Fruit fly (Drosophila melanogaster) whole organism, embryonic: ENCODE results near the gene CG12470.

Source experiments
- Antp ChIP-seq: fragments of 200-800 bp; sonication (Bioruptor generic); optimal IDR thresholded peaks from 3 replicates; lab custom pipeline; 2016; ENCODE audit warnings: missing biosample characterization, missing genetic modification characterization
- Atf3 ChIP-seq: fragments of 200-800 bp; sonication (Bioruptor generic); optimal IDR thresholded peaks from 3 replicates; lab custom pipeline; 2016; ENCODE audit warnings: missing biosample characterization, missing genetic modification characterization
- B-H2 ChIP-seq: fragments of 200-800 bp; sonication (Bioruptor generic); optimal IDR thresholded peaks from 2 replicates; lab custom pipeline; 2018; ENCODE audit warnings: missing biosample characterization, mild to moderate bottlenecking, missing genetic modification characterization
- BEAF-32 ChIP-seq: fragments of 200-800 bp; sonication (Bioruptor generic); optimal IDR thresholded peaks from 3 replicates; lab custom pipeline; 2017; ENCODE audit warnings: missing biosample characterization, missing genetic modification characterization, mild to moderate bottlenecking, moderate library complexity, missing genetic modification reagents
- Bdp1 ChIP-seq: fragments of 200-800 bp; sonication (Bioruptor generic); optimal IDR thresholded peaks from 3 replicates; lab custom pipeline; 2016; ENCODE audit warnings: missing biosample characterization, missing genetic modification characterization
- CG10366 ChIP-seq: fragments of 200-800 bp; sonication (Bioruptor generic); IDR thresholded peaks from 2 replicates; pipeline ENCODE4 v1.3.6; 2022; ENCODE audit warnings: missing biosample characterization, missing genetic modification characterization
- CG13296 ChIP-seq: fragments of 200-800 bp; sonication (Bioruptor generic); optimal IDR thresholded peaks from 3 replicates; lab custom pipeline; 2018; ENCODE audit warnings: missing biosample characterization, mild to moderate bottlenecking, missing genetic modification characterization
- CG13624 ChIP-seq: fragments of 200-800 bp; sonication (Bioruptor generic); optimal IDR thresholded peaks from 2 replicates; lab custom pipeline; 2016; ENCODE audit warnings: missing biosample characterization, missing genetic modification characterization
- CG14965 ChIP-seq: fragments of 200-800 bp; sonication (Bioruptor generic); optimal IDR thresholded peaks from 2 replicates; lab custom pipeline; 2016; ENCODE audit warnings: missing biosample characterization, missing genetic modification characterization, borderline replicate concordance
- CG15696 ChIP-seq: fragments of 200-800 bp; sonication (Bioruptor generic); optimal IDR thresholded peaks from 2 replicates; lab custom pipeline; 2019; ENCODE audit warnings: missing biosample characterization, mild to moderate bottlenecking, missing genetic modification characterization, moderate library complexity
- CG16779 ChIP-seq: fragments of 200-800 bp; sonication (Bioruptor generic); IDR thresholded peaks from 2 replicates; pipeline ENCODE4 v1.3.6; 2022; ENCODE audit warnings: missing biosample characterization, missing genetic modification characterization
- CG16813 ChIP-seq: fragments of 200-800 bp; sonication (Bioruptor generic); IDR thresholded peaks from 3 replicates; pipeline ENCODE4 v1.3.6; 2022; ENCODE audit warnings: missing biosample characterization, missing genetic modification characterization; ENCODE audit not compliant: partially characterized antibody
- CG17186 ChIP-seq: fragments of 200-800 bp; sonication (Bioruptor generic); optimal IDR thresholded peaks from 3 replicates; lab custom pipeline; 2017; ENCODE audit warnings: missing biosample characterization, missing genetic modification reagents, missing genetic modification characterization
- CG17385 ChIP-seq: fragments of 200-800 bp; sonication (Bioruptor generic); optimal IDR thresholded peaks from 3 replicates; lab custom pipeline; 2018; ENCODE audit warnings: missing biosample characterization, mild to moderate bottlenecking, missing genetic modification characterization
- CG2199 ChIP-seq: fragments of 200-800 bp; sonication (Bioruptor generic); IDR thresholded peaks from 3 replicates; pipeline ENCODE4 v1.3.6; 2022; ENCODE audit warnings: missing biosample characterization, missing genetic modification characterization
- CG2202 ChIP-seq: fragments of 200-800 bp; sonication (Bioruptor generic); optimal IDR thresholded peaks from 2 replicates; lab custom pipeline; 2018; ENCODE audit warnings: missing biosample characterization, mild to moderate bottlenecking, missing genetic modification characterization
- CG3065 ChIP-seq: fragments of 200-800 bp; sonication (Bioruptor generic); optimal IDR thresholded peaks from 2 replicates; lab custom pipeline; 2016; ENCODE audit warnings: missing biosample characterization, missing genetic modification characterization
- CG6654 ChIP-seq: fragments of 200-800 bp; sonication (Bioruptor generic); optimal IDR thresholded peaks from 2 replicates; lab custom pipeline; 2017; ENCODE audit warnings: missing biosample characterization, mild to moderate bottlenecking, missing genetic modification characterization
- CG7786 ChIP-seq: fragments of 200-800 bp; sonication (Bioruptor generic); optimal IDR thresholded peaks from 2 replicates; lab custom pipeline; 2016; ENCODE audit warnings: missing biosample characterization, missing genetic modification characterization
- CG7928 ChIP-seq: fragments of 200-800 bp; sonication (Bioruptor generic); optimal IDR thresholded peaks from 2 replicates; lab custom pipeline; 2017; ENCODE audit warnings: missing biosample characterization, mild to moderate bottlenecking, missing genetic modification characterization
- CG9797 ChIP-seq: fragments of 200-800 bp; sonication (Bioruptor generic); optimal IDR thresholded peaks from 3 replicates; lab custom pipeline; 2018; ENCODE audit warnings: missing biosample characterization, mild to moderate bottlenecking, missing genetic modification characterization
- CTCF ChIP-seq: fragments of 200-800 bp; sonication (Bioruptor generic); optimal IDR thresholded peaks from 2 replicates; lab custom pipeline; 2017; ENCODE audit warnings: missing biosample characterization, mild to moderate bottlenecking, missing genetic modification characterization, moderate library complexity
- D ChIP-seq, 2 experiments: fragments of 200-800 bp in 1 of 2; fragments of >200 bp in 1 of 2; sonication (Bioruptor generic) in 1 of 2; optimal IDR thresholded peaks; 2 replicates in 1 of 2; 3 replicates in 1 of 2; lab custom pipeline; 2017; ENCODE audit warnings: mild to moderate bottlenecking in 1 of 2, missing biosample characterization in 1 of 2, missing genetic modification characterization in 1 of 2, missing genetic modification reagents in 1 of 2
- Dp ChIP-seq: fragments of 200-800 bp; sonication (Bioruptor generic); optimal IDR thresholded peaks from 2 replicates; lab custom pipeline; 2018; ENCODE audit warnings: missing biosample characterization, mild to moderate bottlenecking, missing genetic modification characterization, moderate library complexity
- E2f2 ChIP-seq: fragments of 200-800 bp; sonication (Bioruptor generic); IDR thresholded peaks from 2 replicates; pipeline ENCODE4 v1.3.6; 2022; ENCODE audit warnings: missing biosample characterization, missing genetic modification characterization
- Fer1 ChIP-seq: fragments of 200-800 bp; sonication (Bioruptor generic); optimal IDR thresholded peaks from 2 replicates; lab custom pipeline; 2017; ENCODE audit warnings: missing biosample characterization, mild to moderate bottlenecking, missing genetic modification characterization
- Hmr ChIP-seq: fragments of 200-800 bp; sonication (Bioruptor generic); optimal IDR thresholded peaks from 3 replicates; lab custom pipeline; 2017; ENCODE audit warnings: mild to moderate bottlenecking, missing biosample characterization, missing genetic modification reagents, missing genetic modification characterization
- Hr39 ChIP-seq: fragments of >200 bp; optimal IDR thresholded peaks from 2 replicates; lab custom pipeline; 2017
- Hr78 ChIP-seq, 2 experiments: fragments of 200-800 bp in 1 of 2; fragments of >200 bp in 1 of 2; sonication (Bioruptor generic) in 1 of 2; optimal IDR thresholded peaks; 2 replicates each; lab custom pipeline; 2017 to 2019; ENCODE audit warnings: missing biosample characterization in 2 of 2, missing genetic modification characterization in 2 of 2, mild to moderate bottlenecking in 1 of 2, moderate library complexity in 1 of 2
- Jarid2 ChIP-seq: fragments of 200-800 bp; sonication (Bioruptor generic); optimal IDR thresholded peaks from 3 replicates; lab custom pipeline; 2017; ENCODE audit warnings: mild to moderate bottlenecking, missing biosample characterization, missing genetic modification reagents, missing genetic modification characterization
- PHDP ChIP-seq: fragments of 200-800 bp; sonication (Bioruptor generic); optimal IDR thresholded peaks from 3 replicates; lab custom pipeline; 2018; ENCODE audit warnings: missing biosample characterization, mild to moderate bottlenecking, missing genetic modification characterization, moderate library complexity
- Pdp1 ChIP-seq, 2 experiments: fragments of 200-800 bp; sonication (Bioruptor generic); optimal IDR thresholded peaks; 3 replicates each; lab custom pipeline; 2016; ENCODE audit warnings: missing biosample characterization in 2 of 2, missing genetic modification characterization in 2 of 2, mild to moderate bottlenecking in 1 of 2, moderate library complexity in 1 of 2
- Usf ChIP-seq: fragments of 200-800 bp; sonication (Bioruptor generic); optimal IDR thresholded peaks from 2 replicates; lab custom pipeline; 2017; ENCODE audit warnings: missing genotype, missing biosample characterization, missing genetic modification characterization
- ato ChIP-seq: fragments of 200-800 bp; sonication (Bioruptor generic); IDR thresholded peaks from 2 replicates; pipeline ENCODE4 v1.3.6; 2022; ENCODE audit warnings: missing biosample characterization, missing genetic modification characterization; ENCODE audit not compliant: partially characterized antibody
- dan ChIP-seq: fragments of 200-800 bp; sonication (Bioruptor generic); IDR thresholded peaks from 2 replicates; pipeline ENCODE4 v1.3.6; 2022; ENCODE audit warnings: missing biosample characterization, missing genetic modification characterization
- dati ChIP-seq: fragments of 200-800 bp; sonication (Bioruptor generic); IDR thresholded peaks from 2 replicates; pipeline ENCODE4 v1.3.6; 2022; ENCODE audit warnings: missing biosample characterization, missing genetic modification characterization
- ftz-f1 ChIP-seq: fragments of 200-800 bp; sonication (Bioruptor generic); optimal IDR thresholded peaks from 2 replicates; lab custom pipeline; 2016; ENCODE audit warnings: missing biosample characterization, missing genetic modification characterization
- gro ChIP-seq: fragments of 200-800 bp; sonication (Bioruptor generic); optimal IDR thresholded peaks from 2 replicates; lab custom pipeline; 2016; ENCODE audit warnings: missing biosample characterization, missing genetic modification characterization
- klu ChIP-seq: fragments of 200-800 bp; sonication (Bioruptor generic); IDR thresholded peaks from 2 replicates; pipeline ENCODE4 v1.3.6; 2022; ENCODE audit warnings: missing biosample characterization, missing genetic modification characterization
- knrl ChIP-seq: fragments of 200-800 bp; sonication (Bioruptor generic); IDR thresholded peaks from 3 replicates; pipeline ENCODE4 v1.3.6; 2022; ENCODE audit warnings: missing biosample characterization, missing genetic modification characterization; ENCODE audit not compliant: partially characterized antibody
- lov ChIP-seq, 2 experiments: fragments of 200-800 bp in 1 of 2; fragments of >200 bp in 1 of 2; sonication (Bioruptor generic) in 1 of 2; IDR thresholded peaks in 1 of 2; optimal IDR thresholded peaks in 1 of 2; 2 replicates in 1 of 2; 3 replicates in 1 of 2; pipeline versions ENCODE4 v1.3.6 to Lab custom; 2017 to 2022; ENCODE audit warnings: missing biosample characterization in 1 of 2, missing genetic modification characterization in 1 of 2
- mld ChIP-seq: fragments of 200-800 bp; sonication (Bioruptor generic); IDR thresholded peaks from 3 replicates; pipeline ENCODE4 v1.3.6; 2022; ENCODE audit warnings: missing biosample characterization, missing genetic modification characterization; ENCODE audit not compliant: partially characterized antibody
- peb ChIP-seq: fragments of 200-800 bp; sonication (Bioruptor generic); IDR thresholded peaks from 2 replicates; pipeline ENCODE4 v1.3.6; 2022; ENCODE audit warnings: missing biosample characterization, missing genetic modification characterization
- rib ChIP-seq: fragments of 200-800 bp; sonication (Bioruptor generic); IDR thresholded peaks from 2 replicates; pipeline ENCODE4 v1.3.6; 2022; ENCODE audit warnings: missing biosample characterization, missing genetic modification characterization
- slp2 ChIP-seq: fragments of 200-800 bp; sonication (Bioruptor generic); optimal IDR thresholded peaks from 2 replicates; lab custom pipeline; 2016; ENCODE audit warnings: missing biosample characterization, missing genetic modification characterization
- stwl ChIP-seq: fragments of 200-800 bp; sonication (Bioruptor generic); optimal IDR thresholded peaks from 3 replicates; lab custom pipeline; 2018; ENCODE audit warnings: missing biosample characterization, mild to moderate bottlenecking, missing genetic modification characterization, moderate library complexity
- sug ChIP-seq: fragments of 200-800 bp; optimal IDR thresholded peaks from 2 replicates; lab custom pipeline; 2019; ENCODE audit warnings: missing biosample characterization, mild to moderate bottlenecking, missing genetic modification characterization, moderate library complexity
- vnd ChIP-seq: fragments of 200-800 bp; sonication (Bioruptor generic); IDR thresholded peaks from 3 replicates; pipeline ENCODE4 v1.3.6; 2022; ENCODE audit warnings: missing biosample characterization, missing genetic modification characterization; ENCODE audit not compliant: partially characterized antibody
- wek ChIP-seq: fragments of 200-800 bp; sonication (Bioruptor generic); optimal IDR thresholded peaks from 3 replicates; lab custom pipeline; 2018; ENCODE audit warnings: missing biosample characterization, mild to moderate bottlenecking, missing genetic modification characterization, moderate library complexity

The CG12470 gene

DNA sequence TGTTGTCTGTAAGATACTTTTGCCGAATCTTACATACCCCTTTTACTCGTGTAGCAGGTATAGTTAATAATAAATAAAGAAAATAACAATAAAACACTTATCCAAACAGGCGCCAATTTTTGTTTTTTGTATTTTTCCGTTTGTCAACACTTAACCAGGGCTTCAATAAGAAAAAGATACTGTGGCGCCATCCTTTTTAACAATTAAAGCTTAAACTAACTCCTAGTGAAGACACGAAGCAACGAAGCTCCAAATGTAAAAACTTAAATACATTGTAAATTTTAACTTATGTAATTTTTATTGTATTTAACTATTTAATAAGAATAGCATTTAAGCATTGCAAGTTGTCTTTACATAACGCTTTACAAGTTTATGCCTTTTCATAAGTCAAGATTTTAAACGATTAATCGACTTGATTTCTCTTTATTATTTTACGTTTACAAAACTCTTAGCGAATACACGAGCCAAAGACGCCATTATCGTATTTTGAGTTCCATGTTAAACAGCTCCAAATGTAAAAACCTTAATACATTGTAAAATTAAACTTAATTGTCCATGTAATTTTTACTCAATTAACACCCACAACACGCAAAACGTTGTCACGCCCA lies 29.3 kb downstream of the CG12470 start (continued):
- TF ChIP-seq D (optimal IDR thresholded peaks at IDR 0.05; lab: Kevin White, UChicago) (no peak), D (GFP tag; optimal IDR thresholded peaks at IDR 0.05; lab: Kevin White, UChicago) (no peak), lov (optimal IDR thresholded peaks at IDR 0.05; lab: Kevin White, UChicago) (no peak), lov (GFP tag; IDR thresholded peaks at IDR 0.05; lab: Robert Waterston, UW) (no peak), Fer1 (GFP tag; lab: Kevin White, UChicago) (no peak), Jarid2 (no peak), CG6654 (GFP tag; lab: Kevin White, UChicago) (no peak), knrl (GFP tag; lab: Robert Waterston, UW) (peak; percentile 46; the same call in 1 of the 3 replicates), vnd (GFP tag; lab: Robert Waterston, UW) (no peak), CG13624 (no peak), B-H2 (no peak), sug (no peak), Hr39 (lab: Kevin White, UChicago) (no peak), CG2199 (no peak), Dp (GFP tag; lab: Kevin White, UChicago) (peak; percentile 73), CG7786 (GFP tag; lab: Kevin White, UChicago) (no peak), CG13296 (GFP tag; lab: Kevin White, UChicago) (no peak), PHDP (tag; lab: Kevin White, UChicago) (no peak), CG10366 (no peak), klu (no peak), gro (GFP tag; lab: Kevin White, UChicago) (no peak), CG9797 (GFP tag; lab: Kevin White, UChicago) (no peak), CG2202 (tag; lab: Kevin White, UChicago) (no peak), CG3065 (no peak), stwl (tag; lab: Kevin White, UChicago) (peak; percentile 70), Hmr (peak; percentile 13), ftz-f1 (no peak), peb (GFP tag; lab: Robert Waterston, UW) (no peak), CG17186 (GFP tag; lab: Kevin White, UChicago) (no peak), Hr78 (GFP tag; optimal IDR thresholded peaks at IDR 0.05; lab: Kevin White, UChicago) (no peak), dan (GFP tag; lab: Robert Waterston, UW) (no peak), CG15696 (tag; lab: Kevin White, UChicago) (no peak), CG16813 (peak; percentile 48; the same call in 1 of the 3 replicates), Pdp1 (GFP tag; optimal IDR thresholded peaks at IDR 0.05; lab: Kevin White, UChicago) (peak in 1 of 2 experiments; percentile 71), wek (no peak), Atf3 (no peak), CG7928 (GFP tag; lab: Kevin White, UChicago) (peak; percentile 85), CG17385 (GFP tag; lab: Kevin White, UChicago) (no peak), ato (GFP tag; lab: Robert Waterston, UW) (no peak), dati (GFP tag; lab: Robert Waterston, UW) (no peak), CG14965 (GFP tag; lab: Kevin White, UChicago) (no peak), CG16779 (GFP tag; lab: Robert Waterston, UW) (no peak), Bdp1 (GFP tag; lab: Kevin White, UChicago) (no peak), CTCF (peak; percentile 90), slp2 (GFP tag; lab: Kevin White, UChicago) (no peak), Usf (GFP tag; lab: Kevin White, UChicago) (no peak), E2f2 (GFP tag; lab: Robert Waterston, UW) (peak; percentile 85), Antp (GFP tag; lab: Kevin White, UChicago) (no peak), mld (GFP tag; lab: Robert Waterston, UW) (no peak), BEAF-32 (GFP tag; lab: Kevin White, UChicago) (peak; percentile 7), rib (GFP tag; lab: Robert Waterston, UW) (no peak)
